Worm (Caenorhabditis elegans) whole organism, young adult: ENCODE results near the gene srxa-1.

ENCODE experiments used
- B0336.3 ChIP-seq: fragments of 200-800 bp; sonication (Bioruptor generic); IDR thresholded peaks from 2 replicates; pipeline ENCODE4 v1.3.6; 2022; ENCODE audit warnings: missing genetic modification characterization, missing compliant biosample characterization
- F39B2.1 ChIP-seq: fragments of 200-800 bp; sonication (Bioruptor generic); IDR thresholded peaks from 2 replicates; pipeline ENCODE4 v1.3.6; 2022; ENCODE audit warnings: missing genetic modification reagents, missing genetic modification characterization, missing compliant biosample characterization
- F49E8.2 ChIP-seq: sonication (generic microtip); optimal IDR thresholded peaks from 3 replicates; lab custom pipeline; 2017; ENCODE audit warnings: missing genetic modification characterization, mild to moderate bottlenecking, missing compliant biosample characterization, antibody characterized with exemption, moderate library complexity; ENCODE audit not compliant: insufficient read depth
- F52B5.7 ChIP-seq: sonication (generic microtip); optimal IDR thresholded peaks from 2 replicates; lab custom pipeline; 2016; ENCODE audit warnings: mild to moderate bottlenecking, missing genetic modification characterization, missing compliant biosample characterization
- F55B11.4 ChIP-seq: sonication (generic microtip); optimal IDR thresholded peaks from 2 replicates; lab custom pipeline; 2016; ENCODE audit warnings: missing compliant biosample characterization, missing genetic modification characterization, borderline replicate concordance; ENCODE audit not compliant: insufficient read depth
- F57A8.1 ChIP-seq: fragments of 200-800 bp; sonication (Bioruptor generic); optimal IDR thresholded peaks from 2 replicates; lab custom pipeline; 2018; ENCODE audit warnings: mild to moderate bottlenecking, missing genetic modification characterization, moderate library complexity, missing compliant biosample characterization
- F57C9.4 ChIP-seq: sonication (generic microtip); optimal IDR thresholded peaks from 2 replicates; lab custom pipeline; 2017; ENCODE audit warnings: mild to moderate bottlenecking, missing genetic modification characterization, missing compliant biosample characterization
- K11D2.4 ChIP-seq: fragments of 200-800 bp; sonication (Bioruptor generic); IDR thresholded peaks from 2 replicates; pipeline ENCODE4 v1.3.6; 2022; ENCODE audit warnings: missing genetic modification reagents, missing genetic modification characterization, missing compliant biosample characterization
- T07F8.4 ChIP-seq: sonication (generic microtip); optimal IDR thresholded peaks from 2 replicates; lab custom pipeline; 2016; ENCODE audit warnings: mild to moderate bottlenecking, missing genetic modification characterization, moderate library complexity, missing compliant biosample characterization
- T26A5.8 ChIP-seq: sonication (generic microtip); optimal IDR thresholded peaks from 2 replicates; lab custom pipeline; 2016; ENCODE audit warnings: missing genetic modification characterization, missing compliant biosample characterization
- Y56A3A.18 ChIP-seq: fragments of 200-800 bp; sonication (Bioruptor generic); IDR thresholded peaks from 2 replicates; pipeline ENCODE4 v1.3.6; 2022; ENCODE audit warnings: missing genetic modification reagents, missing genetic modification characterization, missing compliant biosample characterization
- ZK185.1 ChIP-seq: sonication (generic microtip); optimal IDR thresholded peaks from 2 replicates; lab custom pipeline; 2016; ENCODE audit warnings: mild to moderate bottlenecking, missing genetic modification characterization, missing compliant biosample characterization; ENCODE audit not compliant: poor library complexity, severe bottlenecking
- aptf-3 ChIP-seq: fragments of 200-800 bp; sonication (Bioruptor generic); IDR thresholded peaks from 2 replicates; pipeline ENCODE4 v1.3.6; 2022; ENCODE audit warnings: missing genetic modification characterization, missing compliant biosample characterization
- atf-7 ChIP-seq: sonication (generic microtip); optimal IDR thresholded peaks from 2 replicates; lab custom pipeline; 2017; ENCODE audit warnings: mild to moderate bottlenecking, missing genetic modification characterization, missing compliant biosample characterization
- athp-1 ChIP-seq: sonication (generic microtip); optimal IDR thresholded peaks from 2 replicates; lab custom pipeline; 2017; ENCODE audit warnings: mild to moderate bottlenecking, missing genetic modification characterization, missing compliant biosample characterization
- attf-3 ChIP-seq: fragments of 200-800 bp; sonication (Bioruptor generic); conservative IDR thresholded peaks from 2 replicates; pipeline ENCODE4 v1.3.6; 2022; ENCODE audit warnings: missing genetic modification reagents, missing genetic modification characterization, missing compliant biosample characterization
- ceh-58 ChIP-seq: fragments of 200-800 bp; sonication (Bioruptor generic); IDR thresholded peaks from 2 replicates; pipeline ENCODE4 v1.3.6; 2022; ENCODE audit warnings: missing genetic modification characterization, missing compliant biosample characterization
- ceh-79 ChIP-seq: sonication (generic microtip); optimal IDR thresholded peaks from 2 replicates; lab custom pipeline; 2017; ENCODE audit warnings: mild to moderate bottlenecking, missing genetic modification characterization, missing compliant biosample characterization
- ceh-91 ChIP-seq: fragments of 200-800 bp; sonication (Bioruptor generic); IDR thresholded peaks from 2 replicates; pipeline ENCODE4 v1.3.6; 2022; ENCODE audit warnings: missing genetic modification reagents, missing genetic modification characterization, missing compliant biosample characterization
- chd-7 ChIP-seq: sonication (generic microtip); optimal IDR thresholded peaks from 2 replicates; lab custom pipeline; 2016; ENCODE audit warnings: mild to moderate bottlenecking, missing genetic modification characterization, moderate library complexity, missing compliant biosample characterization
- dox-1 ChIP-seq: fragments of 200-800 bp; sonication (Bioruptor generic); IDR thresholded peaks from 2 replicates; pipeline ENCODE4 v1.3.6; 2022; ENCODE audit warnings: missing genetic modification reagents, missing genetic modification characterization, missing compliant biosample characterization
- efl-1 ChIP-seq: fragments of 150-350 bp; optimal IDR thresholded peaks from 2 replicates; lab custom pipeline; 2014; ENCODE audit warnings: missing biosample characterization, missing genetic modification reagents, missing genetic modification characterization
- egl-44 ChIP-seq: fragments of 200-800 bp; sonication (Bioruptor generic); IDR thresholded peaks from 2 replicates; pipeline ENCODE4 v1.3.6; 2022; ENCODE audit warnings: missing genetic modification reagents, missing genetic modification characterization, missing compliant biosample characterization
- ets-4 ChIP-seq: fragments of 200-800 bp; sonication (Bioruptor generic); optimal IDR thresholded peaks from 2 replicates; lab custom pipeline; 2018; ENCODE audit warnings: mild to moderate bottlenecking, missing genetic modification characterization, missing compliant biosample characterization
- gei-17 ChIP-seq: fragments of 200-800 bp; sonication (Bioruptor generic); optimal IDR thresholded peaks from 2 replicates; lab custom pipeline; 2018; ENCODE audit warnings: mild to moderate bottlenecking, missing genetic modification characterization, missing compliant biosample characterization
- hmg-1.2 ChIP-seq: fragments of 200-800 bp; sonication (Bioruptor generic); IDR thresholded peaks from 2 replicates; pipeline ENCODE4 v1.3.6; 2022; ENCODE audit warnings: missing genetic modification reagents, missing genetic modification characterization, missing compliant biosample characterization
- lag-1 ChIP-seq: fragments of 200-800 bp; sonication (Bioruptor generic); IDR thresholded peaks from 2 replicates; pipeline ENCODE4 v1.3.6; 2022; ENCODE audit warnings: missing genetic modification reagents, missing genetic modification characterization, missing compliant biosample characterization
- madf-6 ChIP-seq: fragments of 200-800 bp; sonication (Bioruptor generic); IDR thresholded peaks from 2 replicates; pipeline ENCODE4 v1.3.6; 2022; ENCODE audit warnings: missing genetic modification reagents, missing genetic modification characterization, missing compliant biosample characterization
- nfya-1 ChIP-seq: sonication (generic microtip); optimal IDR thresholded peaks from 2 replicates; lab custom pipeline; 2017; ENCODE audit warnings: antibody characterized with exemption, missing compliant biosample characterization, missing genetic modification characterization, borderline replicate concordance; ENCODE audit not compliant: insufficient read depth
- nhr-179 ChIP-seq: sonication (generic microtip); optimal IDR thresholded peaks from 2 replicates; lab custom pipeline; 2016; ENCODE audit warnings: mild to moderate bottlenecking, missing genetic modification characterization, missing compliant biosample characterization
- nhr-80 ChIP-seq: sonication (generic microtip); optimal IDR thresholded peaks from 2 replicates; lab custom pipeline; 2016; ENCODE audit warnings: missing genetic modification characterization, missing compliant biosample characterization
- pbrm-1 ChIP-seq: fragments of 200-800 bp; sonication (Bioruptor generic); IDR thresholded peaks from 2 replicates; pipeline ENCODE4 v1.3.6; 2022; ENCODE audit warnings: missing genetic modification reagents, missing genetic modification characterization, missing compliant biosample characterization
- rcor-1 ChIP-seq: fragments of 200-800 bp; sonication (Bioruptor generic); IDR thresholded peaks from 2 replicates; pipeline ENCODE4 v1.3.6; 2022; ENCODE audit warnings: missing genetic modification reagents, missing genetic modification characterization, missing compliant biosample characterization
- rec-8 ChIP-seq, 2 experiments: sonication (generic microtip); optimal IDR thresholded peaks; 2 replicates each; lab custom pipeline; 2016; ENCODE audit warnings: mild to moderate bottlenecking in 2 of 2, missing genetic modification characterization in 2 of 2, missing genetic modification reagents in 2 of 2, missing genotype in 2 of 2, missing biosample characterization in 1 of 2, missing compliant biosample characterization in 1 of 2, moderate library complexity in 1 of 2
- repo-1 ChIP-seq: sonication (generic microtip); optimal IDR thresholded peaks from 2 replicates; lab custom pipeline; 2017; ENCODE audit warnings: mild to moderate bottlenecking, missing genetic modification characterization, missing compliant biosample characterization
- rpc-1 ChIP-seq, 2 experiments: fragments of 150-350 bp in 1 of 2; sonication (generic microtip) in 1 of 2; optimal IDR thresholded peaks; 2 replicates each; lab custom pipeline; 2014 to 2018; ENCODE audit warnings: missing biosample characterization in 1 of 2, missing genetic modification characterization in 1 of 2, missing genetic modification reagents in 1 of 2, missing genotype in 1 of 2
- snpc-1.1 ChIP-seq: sonication (generic microtip); optimal IDR thresholded peaks from 2 replicates; lab custom pipeline; 2017; ENCODE audit warnings: missing genetic modification characterization, mild to moderate bottlenecking, missing compliant biosample characterization, antibody characterized with exemption, moderate library complexity, missing genotype, missing genetic modification reagents; ENCODE audit not compliant: insufficient read depth
- snpc-3.4 ChIP-seq: sonication (generic microtip); optimal IDR thresholded peaks from 2 replicates; lab custom pipeline; 2017; ENCODE audit warnings: missing genetic modification characterization, mild to moderate bottlenecking, missing compliant biosample characterization, antibody characterized with exemption, moderate library complexity, missing genotype, missing genetic modification reagents
- tbx-9 ChIP-seq: sonication (generic microtip); optimal IDR thresholded peaks from 2 replicates; lab custom pipeline; 2016; ENCODE audit warnings: borderline replicate concordance, missing genetic modification characterization, inconsistent platforms, missing compliant biosample characterization
- ztf-22 ChIP-seq: fragments of 200-800 bp; sonication (Bioruptor generic); optimal IDR thresholded peaks from 2 replicates; lab custom pipeline; 2018; ENCODE audit warnings: mild to moderate bottlenecking, missing genetic modification characterization, moderate library complexity, missing compliant biosample characterization
- ztf-25 ChIP-seq: fragments of 200-800 bp; sonication (Bioruptor generic); IDR thresholded peaks from 2 replicates; pipeline ENCODE4 v1.3.6; 2022; ENCODE audit warnings: missing genetic modification reagents, missing genetic modification characterization, missing compliant biosample characterization
- ztf-6 ChIP-seq: fragments of 200-800 bp; sonication (Bioruptor generic); IDR thresholded peaks from 2 replicates; pipeline ENCODE4 v1.3.6; 2022; ENCODE audit warnings: missing genetic modification reagents, missing genetic modification characterization, missing compliant biosample characterization

Gene srxa-1

ce11 chrV:20776761-20777160 is 44.9 kb downstream of the srxa-1 start (continued):
- peak; percentile 58 for TF ChIP-seq nhr-80
- TF ChIP-seq K11D2.4 (GFP tag; lab: Robert Waterston, UW), result peak; percentile 61; the same call in 1 of the 2 replicates
- TF ChIP-seq rcor-1, result no peak
- peak; percentile 55 for TF ChIP-seq hmg-1.2 (GFP tag; lab: Robert Waterston, UW)
- TF ChIP-seq athp-1, result no peak
- TF ChIP-seq F49E8.2 (tag; lab: Kevin White, UChicago), result no peak
- no peak for TF ChIP-seq F57A8.1 (GFP tag; lab: Kevin White, UChicago)
- no peak for TF ChIP-seq nhr-179 (tag; lab: Kevin White, UChicago)
- no peak for TF ChIP-seq tbx-9
- no peak for TF ChIP-seq atf-7 (tag; lab: Kevin White, UChicago)
- TF ChIP-seq lag-1 (GFP tag; lab: Robert Waterston, UW), result no peak
- no peak for TF ChIP-seq F57C9.4 (tag; lab: Kevin White, UChicago)
- no peak for TF ChIP-seq ceh-79 (tag; lab: Kevin White, UChicago)
- TF ChIP-seq ceh-91, result no peak
- TF ChIP-seq F55B11.4, result no peak
- no peak for TF ChIP-seq snpc-1.1 (tag; lab: Kevin White, UChicago)
- no peak for TF ChIP-seq ceh-58 (GFP tag; lab: Robert Waterston, UW)
- TF ChIP-seq ztf-25 (GFP tag; lab: Robert Waterston, UW), result no peak
- no peak for TF ChIP-seq efl-1 (GFP tag; lab: Kevin White, UChicago)
- no peak for TF ChIP-seq chd-7 (tag; lab: Kevin White, UChicago)
- TF ChIP-seq egl-44, result no peak
- TF ChIP-seq dox-1 (GFP tag; lab: Robert Waterston, UW), result peak; percentile 27; the same call in 1 of the 2 replicates
- TF ChIP-seq rec-8 (tag; optimal IDR thresholded peaks at IDR 0.05; lab: Kevin White, UChicago), result no peak
- TF ChIP-seq rpc-1 (optimal IDR thresholded peaks at IDR 0.05; lab: Kevin White, UChicago), result no peak
- no peak for TF ChIP-seq rpc-1 (tag; optimal IDR thresholded peaks at IDR 0.05; lab: Kevin White, UChicago)
- no peak for TF ChIP-seq attf-3
- peak; percentile 31; the same call in 1 of the 2 replicates for TF ChIP-seq madf-6
- TF ChIP-seq ZK185.1 (tag; lab: Kevin White, UChicago), result no peak
- no peak for TF ChIP-seq T07F8.4 (tag; lab: Kevin White, UChicago)
- peak; percentile 15 for TF ChIP-seq ztf-22 (GFP tag; lab: Kevin White, UChicago)
- TF ChIP-seq repo-1 (tag; lab: Kevin White, UChicago), result no peak
- TF ChIP-seq gei-17, result no peak
- no peak for TF ChIP-seq aptf-3 (GFP tag; lab: Robert Waterston, UW)
- TF ChIP-seq F52B5.7 (tag; lab: Kevin White, UChicago), result no peak
- no peak for TF ChIP-seq T26A5.8 (tag; lab: Kevin White, UChicago)
- no peak for TF ChIP-seq nfya-1
- TF ChIP-seq B0336.3 (GFP tag; lab: Robert Waterston, UW), result 0 out of 2 replicates have a peak, but pooled peaks have one; percentile 33
- no peak for TF ChIP-seq snpc-3.4 (tag; lab: Kevin White, UChicago)
- no peak for TF ChIP-seq Y56A3A.18 (GFP tag; lab: Robert Waterston, UW)
- TF ChIP-seq F39B2.1 (GFP tag; lab: Robert Waterston, UW), result no peak
- TF ChIP-seq ztf-6 (GFP tag; lab: Robert Waterston, UW), result no peak
- TF ChIP-seq ets-4 (GFP tag; lab: Kevin White, UChicago), result no peak
- no peak for TF ChIP-seq pbrm-1
